Fruit fly (Drosophila melanogaster) ovary, adult (tissue): ENCODE results near the gene CG6678.

Source experiments
- CG17801 ChIP-seq: fragments of 200-800 bp; optimal IDR thresholded peaks from 2 replicates; lab custom pipeline; 2019; ENCODE audit warnings: missing biosample characterization, mild to moderate bottlenecking, missing genetic modification characterization, moderate library complexity; ENCODE audit not compliant: partially characterized antibody

CG6678 gene

dm6 chr3R:21886861-21887587 is at the start of gene CG6678, which contains the start of gene dnd:
TSS of gene CG6678 (plus strand) at chr3R:21887029.
TSS of gene dnd (minus strand) at chr3R:21887355.
- TF ChIP-seq CG17801, result no peak

- no peak for TF ChIP-seq CG17801
Measured at dm6 chr3R:21837069-21837977, 49.5 kb upstream of the CG6678 start.

- TF ChIP-seq CG17801, result no peak
Measured at dm6 chr3R:21838505-21838956, 48.3 kb upstream of the CG6678 start.

- TF ChIP-seq CG17801, result peak; percentile 92
Measured at dm6 chr3R:21839636-21840035, 47.2 kb upstream of the CG6678 start.

- TF ChIP-seq CG17801, result no peak
Measured at dm6 chr3R:21840432-21840831, 46.4 kb upstream of the CG6678 start.

- TF ChIP-seq CG17801, result no peak
Measured at dm6 chr3R:21841474-21842376, 45.1 kb upstream of the CG6678 start.

dm6 chr3R:21843665-21844064 is 43.2 kb upstream of the CG6678 start, which contains the start of gene Gr93b:
TSS of gene Gr93b (minus strand) at chr3R:21843765.
- no peak for TF ChIP-seq CG17801

- TF ChIP-seq CG17801, result no peak
Measured at dm6 chr3R:21845165-21845564, 41.7 kb upstream of the CG6678 start, which contains the start of gene Gr93c. TSS of gene Gr93c (minus strand) at chr3R:21845265.

dm6 chr3R:21846559-21846958 is 40.3 kb upstream of the CG6678 start, which contains the start of gene Gr93d:
TSS of gene Gr93d (minus strand) at chr3R:21846659.
- no peak for TF ChIP-seq CG17801

- TF ChIP-seq CG17801, result no peak
Measured at dm6 chr3R:21847438-21847837, 39.4 kb upstream of the CG6678 start.

dm6 chr3R:21848271-21848670 is 38.6 kb upstream of the CG6678 start:
- no peak for TF ChIP-seq CG17801

- peak; percentile 94 for TF ChIP-seq CG17801
Measured at dm6 chr3R:21848987-21849442, 37.8 kb upstream of the CG6678 start.

dm6 chr3R:21849988-21850460 is 36.8 kb upstream of the CG6678 start:
- no peak for TF ChIP-seq CG17801

- TF ChIP-seq CG17801, result no peak
Measured at dm6 chr3R:21851592-21852578, 34.9 kb upstream of the CG6678 start.
